Worm (Caenorhabditis elegans): ENCODE data around the gene fbxb-75.

- TF ChIP-seq ztf-29 (GFP tag; IDR thresholded peaks at IDR 0.05) (no peak), med-1 (GFP tag; optimal IDR thresholded peaks at IDR 0.05; ENCODE audit: insufficient read depth) (no peak), tab-1 (GFP tag; IDR thresholded peaks at IDR 0.05) (no peak), flt-1 (GFP tag; IDR thresholded peaks at IDR 0.05) (no peak)
Observed at ce11 chrIV:4480027-4480426, 39.0 kb upstream of the fbxb-75 start, which contains the start of gene M01H9.10.

Data from whole organism, midembryonic.